Worm (Caenorhabditis elegans) whole organism, L2 larva: Measurements from ENCODE around the gene oac-6.

Experiments used
- C34F6.9 ChIP-seq: fragments of 150-350 bp; optimal IDR thresholded peaks from 2 replicates; lab custom pipeline; 2014; ENCODE audit warnings: missing biosample characterization, missing genetic modification characterization
- Y55F3AM.14 ChIP-seq: fragments of 200-800 bp; sonication (Bioruptor generic); optimal IDR thresholded peaks from 2 replicates; lab custom pipeline; 2018; ENCODE audit warnings: mild to moderate bottlenecking, missing genetic modification characterization, missing compliant biosample characterization
- ZK546.5 ChIP-seq: sonication (generic microtip); optimal IDR thresholded peaks from 2 replicates; lab custom pipeline; 2017; ENCODE audit warnings: missing biosample characterization, missing genetic modification characterization
- alr-1 ChIP-seq: fragments of 150-350 bp; optimal IDR thresholded peaks from 2 replicates; lab custom pipeline; 2014; ENCODE audit warnings: missing biosample characterization, missing genetic modification characterization
- blmp-1 ChIP-seq: sonication (generic microtip); optimal IDR thresholded peaks from 2 replicates; lab custom pipeline; 2017; ENCODE audit warnings: missing genetic modification characterization, mild to moderate bottlenecking, missing compliant biosample characterization, antibody characterized with exemption, moderate library complexity; ENCODE audit not compliant: insufficient read depth
- ceh-16 ChIP-seq: fragments of 150-350 bp; optimal IDR thresholded peaks from 2 replicates; lab custom pipeline; 2014; ENCODE audit warnings: missing biosample characterization, missing genetic modification characterization
- ceh-82 ChIP-seq: fragments of 150-350 bp; optimal IDR thresholded peaks from 2 replicates; lab custom pipeline; 2014; ENCODE audit warnings: missing biosample characterization, missing genetic modification characterization
- crh-2 ChIP-seq: sonication (generic microtip); optimal IDR thresholded peaks from 2 replicates; lab custom pipeline; 2017; ENCODE audit warnings: missing biosample characterization, missing genetic modification characterization
- dmd-4 ChIP-seq: sonication (generic microtip); optimal IDR thresholded peaks from 2 replicates; lab custom pipeline; 2017; ENCODE audit warnings: missing biosample characterization, missing genetic modification characterization
- elt-1 ChIP-seq: fragments of 150-350 bp; optimal IDR thresholded peaks from 2 replicates; lab custom pipeline; 2014; ENCODE audit warnings: missing biosample characterization, missing genetic modification characterization
- elt-3 ChIP-seq: sonication (generic microtip); optimal IDR thresholded peaks from 2 replicates; lab custom pipeline; 2017; ENCODE audit warnings: missing biosample characterization, missing genetic modification characterization
- fos-1 ChIP-seq: fragments of 150-350 bp; optimal IDR thresholded peaks from 2 replicates; lab custom pipeline; 2014; ENCODE audit warnings: missing biosample characterization, missing genetic modification characterization
- gmeb-1 ChIP-seq: fragments of 150-350 bp; optimal IDR thresholded peaks from 2 replicates; lab custom pipeline; 2014; ENCODE audit warnings: missing biosample characterization, missing genetic modification characterization
- lin-11 ChIP-seq: fragments of 150-350 bp; sonication (generic microtip); optimal IDR thresholded peaks from 2 replicates; lab custom pipeline; 2014; ENCODE audit warnings: missing biosample characterization, missing genetic modification characterization, inconsistent platforms, mixed read lengths
- lin-13 ChIP-seq: fragments of 150-350 bp; optimal IDR thresholded peaks from 2 replicates; lab custom pipeline; 2014; ENCODE audit warnings: missing biosample characterization, missing genetic modification reagents, missing genetic modification characterization
- lin-39 ChIP-seq: fragments of 150-350 bp; optimal IDR thresholded peaks from 2 replicates; lab custom pipeline; 2014; ENCODE audit warnings: missing biosample characterization, missing genetic modification reagents, missing genetic modification characterization
- lsy-2 ChIP-seq, 2 experiments: fragments of 150-350 bp in 1 of 2; sonication (generic microtip) in 1 of 2; optimal IDR thresholded peaks; 2 replicates each; lab custom pipeline; 2014 to 2017; ENCODE audit warnings: missing biosample characterization in 2 of 2, missing genetic modification characterization in 2 of 2
- mab-5 ChIP-seq: fragments of 150-350 bp; optimal IDR thresholded peaks from 2 replicates; lab custom pipeline; 2014; ENCODE audit warnings: missing biosample characterization, missing genetic modification characterization
- mbf-1 ChIP-seq: sonication (generic microtip); optimal IDR thresholded peaks from 2 replicates; lab custom pipeline; 2017; ENCODE audit warnings: missing biosample characterization, missing genetic modification characterization
- nhr-10 ChIP-seq: sonication (generic microtip); optimal IDR thresholded peaks from 2 replicates; lab custom pipeline; 2017; ENCODE audit warnings: missing biosample characterization, missing genetic modification characterization
- nhr-11 ChIP-seq: fragments of 150-350 bp; optimal IDR thresholded peaks from 2 replicates; lab custom pipeline; 2014; ENCODE audit warnings: missing biosample characterization, missing genetic modification characterization
- nhr-12 ChIP-seq: fragments of 150-350 bp; optimal IDR thresholded peaks from 2 replicates; lab custom pipeline; 2014; ENCODE audit warnings: missing biosample characterization, missing genetic modification characterization
- nhr-21 ChIP-seq: fragments of 150-350 bp; optimal IDR thresholded peaks from 2 replicates; lab custom pipeline; 2014; ENCODE audit warnings: missing biosample characterization, missing genetic modification characterization
- nhr-23 ChIP-seq: fragments of 150-350 bp; optimal IDR thresholded peaks from 2 replicates; lab custom pipeline; 2014; ENCODE audit warnings: missing biosample characterization, missing genetic modification reagents, missing genetic modification characterization
- nhr-237 ChIP-seq: fragments of 150-350 bp; optimal IDR thresholded peaks from 2 replicates; lab custom pipeline; 2014; ENCODE audit warnings: missing biosample characterization, missing genetic modification characterization
- nhr-25 ChIP-seq: fragments of 150-350 bp; sonication (generic microtip); optimal IDR thresholded peaks from 3 replicates; lab custom pipeline; 2014; ENCODE audit warnings: missing biosample characterization, missing genetic modification characterization
- nhr-6 ChIP-seq: fragments of 150-350 bp; optimal IDR thresholded peaks from 2 replicates; lab custom pipeline; 2014; ENCODE audit warnings: missing biosample characterization, missing genetic modification characterization
- nhr-77 ChIP-seq: fragments of 150-350 bp; optimal IDR thresholded peaks from 2 replicates; lab custom pipeline; 2014; ENCODE audit warnings: missing biosample characterization, missing genetic modification characterization
- skn-1 ChIP-seq: sonication (generic microtip); optimal IDR thresholded peaks from 2 replicates; lab custom pipeline; 2017; ENCODE audit warnings: missing biosample characterization, missing genetic modification characterization
- sma-3 ChIP-seq: sonication (generic microtip); optimal IDR thresholded peaks from 2 replicates; lab custom pipeline; 2016; ENCODE audit warnings: missing genetic modification reagents, missing genetic modification characterization, missing compliant biosample characterization
- sma-9 ChIP-seq, 2 experiments: fragments of 150-350 bp in 1 of 2; sonication (generic microtip) in 1 of 2; optimal IDR thresholded peaks; 2 replicates each; lab custom pipeline; 2014 to 2016; ENCODE audit warnings: missing genetic modification characterization in 2 of 2, mild to moderate bottlenecking in 1 of 2, missing biosample characterization in 1 of 2, missing compliant biosample characterization in 1 of 2, missing genetic modification reagents in 1 of 2, moderate library complexity in 1 of 2
- snpc-4 ChIP-seq: fragments of 150-350 bp; optimal IDR thresholded peaks from 2 replicates; lab custom pipeline; 2014; ENCODE audit warnings: missing biosample characterization, missing genetic modification characterization
- unc-55 ChIP-seq: fragments of 150-350 bp; sonication (generic microtip); optimal IDR thresholded peaks from 3 replicates; lab custom pipeline; 2014; ENCODE audit warnings: missing biosample characterization, missing genetic modification reagents, missing genetic modification characterization
- unc-62 ChIP-seq: fragments of 150-350 bp; optimal IDR thresholded peaks from 2 replicates; lab custom pipeline; 2014; ENCODE audit warnings: missing biosample characterization, missing genetic modification reagents, missing genetic modification characterization
- zag-1 ChIP-seq: fragments of 150-350 bp; optimal IDR thresholded peaks from 2 replicates; lab custom pipeline; 2014; ENCODE audit warnings: missing biosample characterization, missing genetic modification characterization
- ztf-1 ChIP-seq: fragments of 200-800 bp; sonication (Bioruptor generic); conservative IDR thresholded peaks from 2 replicates; pipeline ENCODE4 v1.3.6; 2022; ENCODE audit warnings: missing genetic modification characterization, missing compliant biosample characterization
- ztf-4 ChIP-seq: fragments of 150-350 bp; optimal IDR thresholded peaks from 2 replicates; lab custom pipeline; 2014; ENCODE audit warnings: missing biosample characterization, missing genetic modification characterization

oac-6 gene

DNA sequence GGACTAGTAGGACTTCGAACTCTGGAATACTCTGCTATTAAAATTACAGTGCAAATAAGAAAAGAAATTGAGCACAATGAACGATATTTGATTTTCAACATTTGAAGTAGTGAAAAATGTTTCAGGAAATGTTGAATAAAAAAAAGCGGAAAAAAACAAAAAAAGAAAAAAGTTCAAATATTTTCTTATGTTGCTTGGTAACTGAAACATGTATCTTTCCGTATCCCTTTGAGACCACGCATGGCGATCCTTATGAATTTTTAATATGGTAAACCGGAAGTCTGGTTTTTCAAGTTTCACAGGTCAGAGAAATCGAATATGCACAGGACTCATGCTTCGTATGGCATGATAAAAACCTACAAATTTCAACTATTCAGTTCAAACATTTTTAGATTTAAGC, 14.9 kb upstream of the oac-6 start, which contains the start of gene F28G4.3:
TSS of gene F28G4.3 (minus strand) at position 101 of the 400 bp plus-strand sequence.
- TF ChIP-seq blmp-1: no peak
- TF ChIP-seq snpc-4 (tag; lab: Kevin White, UChicago): no peak
- no peak for TF ChIP-seq mab-5
- no peak for TF ChIP-seq nhr-21 (tag; lab: Kevin White, UChicago)
- TF ChIP-seq nhr-25 (tag; lab: Kevin White, UChicago): no peak
- TF ChIP-seq sma-3 (GFP tag; lab: Kevin White, UChicago): no peak
- no peak for TF ChIP-seq lin-11 (tag; lab: Kevin White, UChicago)
- no peak for TF ChIP-seq alr-1 (tag; lab: Kevin White, UChicago)
- no peak for TF ChIP-seq nhr-10 (tag; lab: Kevin White, UChicago)
- TF ChIP-seq elt-1 (tag; lab: Kevin White, UChicago): no peak
- TF ChIP-seq dmd-4 (tag; lab: Kevin White, UChicago): no peak
- TF ChIP-seq nhr-12: no peak
- no peak for TF ChIP-seq nhr-23 (tag; lab: Kevin White, UChicago)
- TF ChIP-seq skn-1 (tag; lab: Kevin White, UChicago): no peak

- no peak for TF ChIP-seq crh-2 (tag; lab: Kevin White, UChicago)
- TF ChIP-seq zag-1 (tag; lab: Kevin White, UChicago): no peak
- no peak for TF ChIP-seq gmeb-1
- TF ChIP-seq ceh-16 (tag; lab: Kevin White, UChicago): no peak
- no peak for TF ChIP-seq nhr-6 (tag; lab: Kevin White, UChicago)
- no peak for TF ChIP-seq ceh-82
- TF ChIP-seq nhr-11 (tag; lab: Kevin White, UChicago): no peak
- TF ChIP-seq unc-55: no peak
- no peak for TF ChIP-seq lin-11 (tag; lab: Kevin White, UChicago)
- TF ChIP-seq nhr-77: no peak
- no peak for TF ChIP-seq lsy-2 (tag; optimal IDR thresholded peaks at IDR 0.05; lab: Kevin White, UChicago)
- no peak for TF ChIP-seq elt-3 (tag; lab: Kevin White, UChicago)
- TF ChIP-seq mab-5: no peak
- no peak for TF ChIP-seq mbf-1 (tag; lab: Kevin White, UChicago)
- no peak for TF ChIP-seq skn-1 (tag; lab: Kevin White, UChicago)
- TF ChIP-seq C34F6.9 (tag; lab: Kevin White, UChicago): no peak
- TF ChIP-seq nhr-10 (tag; lab: Kevin White, UChicago): no peak
- no peak for TF ChIP-seq lin-13 (GFP tag; lab: Kevin White, UChicago)
- TF ChIP-seq elt-1 (tag; lab: Kevin White, UChicago): no peak
- TF ChIP-seq lin-39 (tag; lab: Kevin White, UChicago): no peak
Measured at ce11 chrV:16292409-16292808, 10.1 kb upstream of the oac-6 start, which contains the start of gene oac-5. Gene oac-5, plus strand, starts transcription at chrV:16292709.

DNA sequence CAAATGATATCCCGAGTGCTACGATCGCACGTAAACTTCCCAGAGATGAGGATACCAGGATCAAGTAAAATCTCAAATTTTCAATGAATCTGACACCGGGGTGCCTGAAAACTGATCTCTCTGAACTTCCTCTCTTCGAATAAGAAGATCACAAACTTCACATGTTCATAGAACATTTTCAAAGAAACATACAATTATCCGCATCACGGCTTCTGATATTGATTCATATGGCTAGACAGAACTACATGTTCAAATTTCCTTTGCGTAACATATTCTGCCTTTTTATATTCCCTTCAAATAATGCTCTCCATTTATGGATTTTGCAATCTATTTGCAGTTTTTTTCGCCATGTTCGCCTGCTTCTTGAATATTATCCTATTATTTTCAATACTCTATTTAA, 5.4 kb upstream of the oac-6 start, which contains the start of gene srbc-83:
TSS of gene srbc-83 (plus strand) at position 301 of the 400 bp plus-strand sequence.
- TF ChIP-seq ceh-16 (tag; lab: Kevin White, UChicago) (no peak), zag-1 (tag; lab: Kevin White, UChicago) (no peak), snpc-4 (tag; lab: Kevin White, UChicago) (no peak), ztf-4 (tag; lab: Kevin White, UChicago) (no peak), nhr-77 (no peak), skn-1 (tag; lab: Kevin White, UChicago) (no peak), unc-55 (no peak), ZK546.5 (tag; lab: Kevin White, UChicago) (no peak), lin-13 (GFP tag; lab: Kevin White, UChicago) (no peak), sma-3 (GFP tag; lab: Kevin White, UChicago) (no peak), nhr-12 (no peak), ztf-1 (no peak), C34F6.9 (tag; lab: Kevin White, UChicago) (no peak), nhr-237 (tag; lab: Kevin White, UChicago) (no peak), mbf-1 (tag; lab: Kevin White, UChicago) (no peak), unc-62 (GFP tag; lab: Kevin White, UChicago) (no peak)

DNA sequence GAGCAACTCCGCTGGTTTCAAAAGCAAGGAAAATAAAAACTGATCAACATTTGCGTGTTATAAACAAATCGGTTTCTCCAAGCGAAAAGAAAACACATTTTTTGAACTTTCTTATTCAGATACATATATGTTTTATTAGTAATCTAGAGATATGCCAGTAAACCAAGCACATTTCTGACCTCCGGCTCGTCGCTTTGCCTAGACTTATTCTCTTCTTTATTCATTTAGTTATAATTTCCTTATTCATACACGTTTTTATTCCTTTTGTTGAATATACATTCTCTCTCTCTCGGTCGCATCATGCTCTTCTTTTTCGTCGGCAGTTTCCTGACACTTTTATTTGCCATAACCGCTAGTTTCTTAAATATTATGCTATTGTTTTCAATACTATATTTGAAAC, 3.8 kb upstream of the oac-6 start, which contains the start of gene srbc-84:
TSS of gene srbc-84 (plus strand) at position 301 of the 400 bp plus-strand sequence.
- TF ChIP-seq ztf-1: no peak
- no peak for TF ChIP-seq blmp-1
- TF ChIP-seq nhr-23 (tag; lab: Kevin White, UChicago): no peak
- no peak for TF ChIP-seq ZK546.5 (tag; lab: Kevin White, UChicago)
- no peak for TF ChIP-seq C34F6.9 (tag; lab: Kevin White, UChicago)

DNA sequence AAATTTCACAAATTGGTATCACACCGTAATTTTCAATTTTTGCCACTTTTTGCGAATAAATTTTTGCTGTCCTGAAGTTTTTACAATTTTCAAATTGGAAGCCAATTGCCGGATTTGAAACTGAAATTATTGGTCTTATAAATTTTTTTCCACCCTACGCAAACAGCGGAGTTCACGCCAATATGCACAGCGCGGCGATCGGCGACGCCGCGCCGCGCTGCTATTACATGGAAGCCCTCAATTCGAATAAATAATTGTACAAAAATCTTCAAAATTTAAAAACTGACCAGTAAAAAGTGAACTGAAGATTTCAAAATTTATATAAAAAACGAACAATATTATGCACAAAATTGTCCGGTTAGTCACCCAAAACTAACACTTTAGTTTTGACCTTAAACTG, 2.7 kb upstream of the oac-6 start:
- TF ChIP-seq Y55F3AM.14 (GFP tag; lab: Kevin White, UChicago) (no peak), ztf-4 (tag; lab: Kevin White, UChicago) (no peak), nhr-23 (tag; lab: Kevin White, UChicago) (no peak), snpc-4 (tag; lab: Kevin White, UChicago) (no peak), crh-2 (tag; lab: Kevin White, UChicago) (no peak), fos-1 (tag; lab: Kevin White, UChicago) (no peak), sma-9 (GFP tag; optimal IDR thresholded peaks at IDR 0.05; lab: Kevin White, UChicago) (no peak), sma-9 (tag; optimal IDR thresholded peaks at IDR 0.05; lab: Kevin White, UChicago) (no peak), lin-39 (tag; lab: Kevin White, UChicago) (no peak), nhr-12 (no peak)
